Fruit fly (Drosophila melanogaster) Kc167 (cell line): Measurements from ENCODE around the gene htl.

Experiments used
- Sin3A ChIP-seq: fragments of >200 bp; optimal IDR thresholded peaks from 2 replicates; lab custom pipeline; 2018; ENCODE audit warnings: missing external identifiers
- h ChIP-seq: fragments of >200 bp; optimal IDR thresholded peaks from 3 replicates; lab custom pipeline; 2018; ENCODE audit warnings: missing external identifiers
- insv ChIP-seq: fragments of >200 bp; optimal IDR thresholded peaks from 3 replicates; lab custom pipeline; 2018; ENCODE audit warnings: missing external identifiers
- psq ChIP-seq: fragments of >200 bp; optimal IDR thresholded peaks from 2 replicates; lab custom pipeline; 2017; ENCODE audit warnings: missing external identifiers
- ttk ChIP-seq: sonication (Bioruptor generic); optimal IDR thresholded peaks from 2 replicates; lab custom pipeline; 2017; ENCODE audit warnings: missing external identifiers

DNA sequence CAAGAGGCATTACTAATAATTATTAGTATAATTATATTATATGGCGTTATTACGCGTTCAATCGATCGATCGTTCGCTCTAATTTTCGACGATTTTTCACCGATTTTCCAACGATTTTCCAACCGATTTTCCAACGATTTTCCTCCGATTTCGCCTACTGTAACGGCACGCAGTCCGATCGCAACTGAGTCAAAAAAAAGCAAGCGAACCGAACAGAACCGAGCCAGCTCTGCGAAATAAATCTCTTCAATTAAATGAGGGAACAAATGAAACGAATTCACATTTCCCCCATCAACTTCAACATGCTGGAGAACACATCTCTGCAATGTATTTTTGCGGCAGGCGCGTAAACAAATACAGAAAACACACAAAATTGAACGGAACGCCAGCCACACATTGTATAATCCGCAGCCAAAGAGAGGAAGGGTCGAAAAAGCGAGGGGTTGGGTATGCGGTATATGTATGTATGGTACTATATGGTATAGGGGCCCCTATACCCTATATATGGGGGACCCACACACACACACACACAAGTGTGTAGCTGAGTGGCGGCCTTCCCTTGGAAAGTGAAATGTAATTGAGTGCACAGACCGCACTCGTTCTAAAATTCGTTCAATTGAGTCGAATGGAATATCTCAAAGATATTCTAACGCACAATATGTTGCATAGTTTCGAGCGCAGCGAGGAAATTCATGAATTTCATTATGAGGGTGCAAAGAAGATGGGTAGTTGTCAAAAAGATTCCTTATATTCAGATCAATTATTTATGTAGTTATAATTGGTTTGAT is at the start of gene htl:
- no peak for TF ChIP-seq insv (lab: Kevin White, UChicago)
- TF ChIP-seq Sin3A (lab: Kevin White, UChicago): no peak
- no peak for TF ChIP-seq ttk (lab: Kevin White, UChicago)
- TF ChIP-seq psq: no peak
- TF ChIP-seq h (lab: Kevin White, UChicago): no peak
